Worm (Caenorhabditis elegans) whole organism, L1 larva: ENCODE measurements around the gene fip-5.
A peak's percentile ranks its signal among the peaks of the same experiment; 100 is the strongest.

Experiments used
- C04F5.9 ChIP-seq: sonication (generic microtip); optimal IDR thresholded peaks from 2 replicates; lab custom pipeline; 2016; ENCODE audit warnings: missing genetic modification characterization, missing compliant biosample characterization
- C34B4.2 ChIP-seq: sonication (generic microtip); optimal IDR thresholded peaks from 2 replicates; lab custom pipeline; 2017; ENCODE audit warnings: mild to moderate bottlenecking, missing genetic modification characterization, missing compliant biosample characterization
- F16B12.6 ChIP-seq: fragments of 150-350 bp; optimal IDR thresholded peaks from 2 replicates; lab custom pipeline; 2014; ENCODE audit warnings: missing biosample characterization, missing genetic modification characterization
- Y116A8C.19 ChIP-seq: sonication (generic microtip); optimal IDR thresholded peaks from 2 replicates; lab custom pipeline; 2016; ENCODE audit warnings: missing compliant biosample characterization, missing genetic modification characterization, borderline replicate concordance
- aha-1 ChIP-seq: fragments of 150-350 bp; optimal IDR thresholded peaks from 2 replicates; lab custom pipeline; 2014; ENCODE audit warnings: missing biosample characterization, missing genetic modification characterization
- alr-1 ChIP-seq: fragments of 200-800 bp; sonication (Bioruptor generic); optimal IDR thresholded peaks from 2 replicates; lab custom pipeline; 2018; ENCODE audit warnings: borderline replicate concordance, mild to moderate bottlenecking, missing genetic modification characterization, missing compliant biosample characterization
- aly-2 ChIP-seq: fragments of 150-350 bp; optimal IDR thresholded peaks from 2 replicates; lab custom pipeline; 2014; ENCODE audit warnings: missing biosample characterization, missing genetic modification characterization
- ceh-63 ChIP-seq: fragments of 200-800 bp; sonication (Bioruptor generic); optimal IDR thresholded peaks from 2 replicates; lab custom pipeline; 2018; ENCODE audit warnings: mild to moderate bottlenecking, missing genetic modification characterization, missing compliant biosample characterization
- ceh-90 ChIP-seq: sonication (generic microtip); optimal IDR thresholded peaks from 2 replicates; lab custom pipeline; 2016; ENCODE audit warnings: missing genetic modification characterization, missing compliant biosample characterization
- dpl-1 ChIP-seq, 3 experiments: fragments of 150-350 bp in 2 of 3; sonication (generic microtip) in 1 of 3; optimal IDR thresholded peaks; 2 replicates each; lab custom pipeline; 2014 to 2017; ENCODE audit warnings: missing biosample characterization in 3 of 3, missing genetic modification characterization in 3 of 3, missing genetic modification reagents in 3 of 3
- efl-1 ChIP-seq, 4 experiments: fragments of 150-350 bp; optimal IDR thresholded peaks in 3 of 4; peaks in 1 of 4; 1 replicate in 1 of 4; 2 replicates in 3 of 4; lab custom pipeline; 2014; ENCODE audit warnings: missing biosample characterization in 2 of 4, missing genetic modification characterization in 2 of 4, missing genetic modification reagents in 2 of 4
- efl-3 ChIP-seq: fragments of 200-800 bp; sonication (Bioruptor generic); optimal IDR thresholded peaks from 2 replicates; lab custom pipeline; 2018; ENCODE audit warnings: mild to moderate bottlenecking, missing genetic modification characterization, missing compliant biosample characterization
- elt-2 ChIP-seq: sonication (generic microtip); optimal IDR thresholded peaks from 2 replicates; lab custom pipeline; 2016; ENCODE audit warnings: missing genetic modification characterization, mild to moderate bottlenecking, inconsistent platforms, missing compliant biosample characterization, missing genetic modification reagents
- elt-3 ChIP-seq, 6 experiments: fragments of 150-350 bp in 1 of 6; sonication (generic microtip); optimal IDR thresholded peaks; 2 replicates each; lab custom pipeline; 2017 to 2018; ENCODE audit warnings: missing biosample characterization in 6 of 6, missing genetic modification characterization in 6 of 6, inconsistent platforms in 1 of 6
- fkh-8 ChIP-seq: sonication (generic microtip); optimal IDR thresholded peaks from 2 replicates; lab custom pipeline; 2016; ENCODE audit warnings: mild to moderate bottlenecking, missing genetic modification characterization, missing compliant biosample characterization
- grh-1 ChIP-seq: fragments of 200-800 bp; sonication (Bioruptor generic); IDR thresholded peaks from 2 replicates; pipeline ENCODE4 v1.3.6; 2022; ENCODE audit warnings: missing genetic modification reagents, missing genetic modification characterization, missing compliant biosample characterization
- hlh-17 ChIP-seq: fragments of 200-800 bp; sonication (Bioruptor generic); optimal IDR thresholded peaks from 2 replicates; lab custom pipeline; 2018; ENCODE audit warnings: missing genetic modification characterization, mild to moderate bottlenecking, missing compliant biosample characterization, moderate library complexity, borderline replicate concordance
- hlh-4 ChIP-seq: sonication (generic microtip); optimal IDR thresholded peaks from 2 replicates; lab custom pipeline; 2016; ENCODE audit warnings: mild to moderate bottlenecking, missing genetic modification characterization, missing compliant biosample characterization
- hpl-2 ChIP-seq: fragments of 150-350 bp; optimal IDR thresholded peaks from 2 replicates; lab custom pipeline; 2014; ENCODE audit warnings: missing biosample characterization, missing genetic modification reagents, missing genetic modification characterization
- irx-1 ChIP-seq: sonication (generic microtip); optimal IDR thresholded peaks from 2 replicates; lab custom pipeline; 2016; ENCODE audit warnings: missing genetic modification characterization, missing compliant biosample characterization
- jun-1 ChIP-seq: fragments of 150-350 bp; optimal IDR thresholded peaks from 2 replicates; lab custom pipeline; 2014; ENCODE audit warnings: missing biosample characterization, missing genetic modification reagents, missing genetic modification characterization
- lin-14 ChIP-seq: fragments of 200-800 bp; sonication (Bioruptor generic); optimal IDR thresholded peaks from 2 replicates; lab custom pipeline; 2018; ENCODE audit warnings: mild to moderate bottlenecking, missing genetic modification characterization, moderate library complexity, missing compliant biosample characterization
- lin-15B ChIP-seq: fragments of 150-350 bp; sonication (generic microtip); optimal IDR thresholded peaks from 3 replicates; lab custom pipeline; 2014; ENCODE audit warnings: missing biosample characterization, missing genetic modification characterization
- lsy-2 ChIP-seq, 2 experiments: fragments of 150-350 bp; optimal IDR thresholded peaks; 2 replicates each; lab custom pipeline; 2014; ENCODE audit warnings: missing biosample characterization in 2 of 2, missing genetic modification characterization in 2 of 2
- mef-2 ChIP-seq: fragments of 150-350 bp; optimal IDR thresholded peaks from 2 replicates; lab custom pipeline; 2014; ENCODE audit warnings: missing biosample characterization, missing genetic modification characterization
- mep-1 ChIP-seq: fragments of 150-350 bp; optimal IDR thresholded peaks from 2 replicates; lab custom pipeline; 2014; ENCODE audit warnings: missing biosample characterization, missing genetic modification characterization
- nhr-11 ChIP-seq: fragments of 150-350 bp; optimal IDR thresholded peaks from 2 replicates; lab custom pipeline; 2014; ENCODE audit warnings: missing biosample characterization, missing genetic modification characterization
- nhr-12 ChIP-seq: sonication (generic microtip); optimal IDR thresholded peaks from 2 replicates; lab custom pipeline; 2017; ENCODE audit warnings: missing biosample characterization, missing genetic modification characterization
- nhr-20 ChIP-seq: sonication (generic microtip); optimal IDR thresholded peaks from 2 replicates; lab custom pipeline; 2016; ENCODE audit warnings: mild to moderate bottlenecking, missing genetic modification characterization, missing compliant biosample characterization
- nhr-237 ChIP-seq: fragments of 150-350 bp; optimal IDR thresholded peaks from 2 replicates; lab custom pipeline; 2014; ENCODE audit warnings: missing biosample characterization, missing genetic modification characterization
- nhr-71 ChIP-seq: sonication (generic microtip); optimal IDR thresholded peaks from 2 replicates; lab custom pipeline; 2016; ENCODE audit warnings: mild to moderate bottlenecking, missing genetic modification characterization, moderate library complexity, missing compliant biosample characterization
- nhr-76 ChIP-seq: sonication (generic microtip); optimal IDR thresholded peaks from 2 replicates; lab custom pipeline; 2017; ENCODE audit warnings: missing biosample characterization, missing genetic modification characterization
- nhr-77 ChIP-seq: fragments of 150-350 bp; optimal IDR thresholded peaks from 2 replicates; lab custom pipeline; 2014; ENCODE audit warnings: missing biosample characterization, missing genetic modification characterization
- nhr-85 ChIP-seq: sonication (generic microtip); peaks from one replicate; lab custom pipeline; 2016; ENCODE audit warnings: missing genetic modification characterization, inconsistent platforms, missing compliant biosample characterization
- nhr-90 ChIP-seq: sonication (generic microtip); optimal IDR thresholded peaks from 2 replicates; lab custom pipeline; 2016; ENCODE audit warnings: mild to moderate bottlenecking, missing genetic modification characterization, missing compliant biosample characterization; ENCODE audit not compliant: poor library complexity
- pax-3 ChIP-seq: fragments of 200-800 bp; sonication (Bioruptor generic); optimal IDR thresholded peaks from 2 replicates; lab custom pipeline; 2018; ENCODE audit warnings: mild to moderate bottlenecking, missing genetic modification characterization, moderate library complexity, missing compliant biosample characterization
- pqm-1 ChIP-seq: sonication (generic microtip); optimal IDR thresholded peaks from 3 replicates; lab custom pipeline; 2017; ENCODE audit warnings: missing biosample characterization, missing genetic modification characterization
- skn-1 ChIP-seq: fragments of 150-350 bp; optimal IDR thresholded peaks from 2 replicates; lab custom pipeline; 2014; ENCODE audit warnings: missing biosample characterization, missing genetic modification characterization
- snpc-4 ChIP-seq: fragments of 150-350 bp; optimal IDR thresholded peaks from 2 replicates; lab custom pipeline; 2014; ENCODE audit warnings: missing biosample characterization, missing genetic modification characterization
- sup-37 ChIP-seq: fragments of 200-800 bp; sonication (Bioruptor generic); optimal IDR thresholded peaks from 2 replicates; lab custom pipeline; 2018; ENCODE audit warnings: mild to moderate bottlenecking, missing genetic modification characterization, missing compliant biosample characterization
- swsn-7 ChIP-seq: sonication (generic microtip); optimal IDR thresholded peaks from 2 replicates; lab custom pipeline; 2016; ENCODE audit warnings: missing genetic modification characterization, missing compliant biosample characterization
- tbx-2 ChIP-seq: sonication (generic microtip); optimal IDR thresholded peaks from 2 replicates; lab custom pipeline; 2016; ENCODE audit warnings: missing genetic modification characterization, missing compliant biosample characterization
- tlp-1 ChIP-seq: fragments of 150-350 bp; optimal IDR thresholded peaks from 2 replicates; lab custom pipeline; 2014; ENCODE audit warnings: missing biosample characterization, missing genetic modification characterization
- unc-30 ChIP-seq: sonication (generic microtip); optimal IDR thresholded peaks from 2 replicates; lab custom pipeline; 2017; ENCODE audit warnings: missing biosample characterization, missing genetic modification characterization
- unc-62 ChIP-seq: fragments of 150-350 bp; optimal IDR thresholded peaks from 2 replicates; lab custom pipeline; 2014; ENCODE audit warnings: missing biosample characterization, missing genetic modification reagents, missing genetic modification characterization
- unc-86 ChIP-seq: sonication (generic microtip); optimal IDR thresholded peaks from 2 replicates; lab custom pipeline; 2016; ENCODE audit warnings: missing genetic modification characterization, missing compliant biosample characterization
- unc-98 ChIP-seq: fragments of 200-800 bp; sonication (Bioruptor generic); IDR thresholded peaks from 2 replicates; pipeline ENCODE4 v1.3.6; 2022; ENCODE audit warnings: missing genetic modification characterization, missing compliant biosample characterization
- xbp-1 ChIP-seq: sonication (generic microtip); optimal IDR thresholded peaks from 2 replicates; lab custom pipeline; 2016; ENCODE audit warnings: missing genetic modification characterization, missing compliant biosample characterization
- zag-1 ChIP-seq: fragments of 150-350 bp; optimal IDR thresholded peaks from 2 replicates; lab custom pipeline; 2014; ENCODE audit warnings: missing biosample characterization, missing genetic modification characterization
- zip-4 ChIP-seq: fragments of 200-800 bp; sonication (Bioruptor generic); optimal IDR thresholded peaks from 2 replicates; lab custom pipeline; 2018; ENCODE audit warnings: mild to moderate bottlenecking, missing genetic modification characterization, moderate library complexity, missing compliant biosample characterization

fip-5 gene

DNA sequence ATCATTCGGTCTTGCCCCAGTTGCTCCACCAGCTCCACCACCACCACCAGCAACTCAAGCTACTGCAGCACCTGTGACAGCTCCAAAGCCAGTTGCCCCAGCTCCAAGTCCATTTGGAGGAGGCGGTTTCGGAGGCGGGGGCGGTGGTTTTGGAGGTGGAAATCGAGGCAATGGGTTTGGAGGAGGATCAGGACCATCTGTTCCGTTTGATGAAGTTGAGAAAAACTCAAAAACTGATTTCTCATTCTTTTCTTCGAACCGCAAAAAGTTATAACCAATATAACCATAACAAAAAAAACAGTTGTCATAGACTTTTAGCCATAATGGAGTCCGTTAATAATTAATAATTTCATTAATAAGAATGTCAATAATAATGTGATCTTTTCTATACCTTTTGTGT is 18.9 kb downstream of the fip-5 start:
- TF ChIP-seq nhr-85 (tag; lab: Kevin White, UChicago), result no peak
- TF ChIP-seq efl-1 (optimal IDR thresholded peaks at IDR 0.05; lab: Kevin White, UChicago), result no peak
- TF ChIP-seq efl-1 (GFP tag; optimal IDR thresholded peaks at IDR 0.05 in 1 of 2; lab: Kevin White, UChicago), result no peak
- TF ChIP-seq nhr-11, result no peak
- no peak for TF ChIP-seq unc-86
- TF ChIP-seq nhr-71 (tag; lab: Kevin White, UChicago), result no peak
- no peak for TF ChIP-seq unc-62 (GFP tag; lab: Kevin White, UChicago)
- TF ChIP-seq, all 84 proteins: peak for 0

DNA sequence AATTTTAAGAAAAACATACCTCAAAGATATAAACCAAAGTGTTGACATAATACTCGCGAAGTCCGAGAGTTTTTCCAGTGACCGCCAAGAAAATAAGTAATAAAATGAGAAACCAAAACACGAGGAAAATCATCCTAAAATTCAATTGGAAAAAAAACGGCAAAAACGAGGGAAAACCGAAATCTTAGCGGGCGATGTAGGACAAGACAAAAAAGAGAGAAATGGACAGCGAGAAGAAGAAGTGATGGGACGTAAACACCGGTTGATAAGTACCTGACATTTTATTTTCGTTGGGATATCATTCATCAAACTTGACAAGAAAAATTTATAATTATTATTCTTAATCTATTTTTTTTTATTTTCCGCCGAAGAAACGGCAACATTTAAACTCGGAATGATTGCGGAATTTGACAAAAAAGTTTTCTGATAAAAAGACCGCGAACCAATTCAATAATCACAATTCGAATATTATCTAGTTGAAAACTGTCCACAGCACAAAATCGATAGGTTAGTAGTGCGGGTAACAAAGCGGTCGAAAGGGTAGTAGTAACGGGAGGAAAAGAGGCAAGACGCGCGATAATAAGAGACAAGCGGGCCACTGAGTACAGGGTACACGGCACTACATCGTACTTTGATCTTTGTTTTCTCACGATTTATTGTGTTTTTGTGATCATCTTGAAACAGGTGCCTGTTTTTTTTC is 24.9 kb downstream of the fip-5 start, which contains the start of gene acl-5:
Gene acl-5 (minus strand): TSS at position 134 of the 700 bp plus-strand sequence.
- TF ChIP-seq unc-30 (tag; lab: Kevin White, UChicago) (no peak), nhr-76 (tag; lab: Kevin White, UChicago) (no peak), zag-1 (tag; lab: Kevin White, UChicago) (no peak), ceh-63 (GFP tag; lab: Kevin White, UChicago) (no peak), unc-62 (GFP tag; lab: Kevin White, UChicago) (no peak), jun-1 (tag; lab: Kevin White, UChicago) (no peak), zip-4 (GFP tag; lab: Kevin White, UChicago) (no peak), tbx-2 (no peak), Y116A8C.19 (tag; lab: Kevin White, UChicago) (no peak), skn-1 (tag; lab: Kevin White, UChicago) (no peak), mep-1 (no peak), swsn-7 (tag; lab: Kevin White, UChicago) (no peak), pqm-1 (tag; lab: Kevin White, UChicago) (no peak), lin-15B (tag; lab: Kevin White, UChicago) (no peak), nhr-71 (tag; lab: Kevin White, UChicago) (peak; percentile 17), tlp-1 (tag; lab: Kevin White, UChicago) (no peak), xbp-1 (tag; lab: Kevin White, UChicago) (no peak), efl-1 (optimal IDR thresholded peaks at IDR 0.05; lab: Kevin White, UChicago) (no peak), efl-1 (GFP tag; optimal IDR thresholded peaks at IDR 0.05 in 1 of 2; lab: Kevin White, UChicago) (peak in 1 of 2 experiments; percentile 70), hpl-2 (GFP tag; lab: Kevin White, UChicago) (no peak), mef-2 (tag; lab: Kevin White, UChicago) (no peak), nhr-20 (tag; lab: Kevin White, UChicago) (peak; percentile 10), nhr-12 (tag; lab: Kevin White, UChicago) (no peak), fkh-8 (no peak), C34B4.2 (tag; lab: Kevin White, UChicago) (no peak), sup-37 (GFP tag; lab: Kevin White, UChicago) (no peak), nhr-77 (tag; lab: Kevin White, UChicago) (no peak), C04F5.9 (tag; lab: Kevin White, UChicago) (no peak), aha-1 (tag; lab: Kevin White, UChicago) (no peak), lsy-2 (tag; optimal IDR thresholded peaks at IDR 0.05; lab: Kevin White, UChicago) (no peak), unc-98 (no peak), irx-1 (no peak), aly-2 (no peak), nhr-237 (tag; lab: Kevin White, UChicago) (no peak), nhr-85 (tag; lab: Kevin White, UChicago) (peak; percentile 59), dpl-1 (GFP tag; optimal IDR thresholded peaks at IDR 0.05; lab: Kevin White, UChicago) (no peak), pax-3 (tag; lab: Kevin White, UChicago) (no peak), hlh-17 (GFP tag; lab: Kevin White, UChicago) (no peak), F16B12.6 (tag; lab: Kevin White, UChicago) (no peak), grh-1 (GFP tag; lab: Robert Waterston, UW) (no peak), nhr-90 (tag; lab: Kevin White, UChicago) (no peak), elt-3 (tag; optimal IDR thresholded peaks at IDR 0.05; lab: Kevin White, UChicago) (peak in 2 of 6 experiments; percentile 1 to 76), elt-2 (tag; lab: Kevin White, UChicago) (peak; percentile 33), alr-1 (tag; lab: Kevin White, UChicago) (no peak), efl-3 (no peak), hlh-4 (no peak), lin-14 (GFP tag; lab: Kevin White, UChicago) (no peak), ceh-90 (tag; lab: Kevin White, UChicago) (no peak), snpc-4 (tag; lab: Kevin White, UChicago) (no peak)
